Worm (Caenorhabditis elegans) whole organism, L4 larva: ENCODE measurements around the gene F07E5.13.
"Not testable (repeated sequence)": the region's sequence is repeated elsewhere in the genome, so short reads cannot be mapped to it uniquely, and the experiment has no call there.

Experiments
- D1046.2 ChIP-seq: fragments of 200-800 bp; sonication (Bioruptor generic); IDR thresholded peaks from 2 replicates; pipeline ENCODE4 v1.3.6; 2022; ENCODE audit warnings: missing genetic modification characterization, missing compliant biosample characterization
- dpl-1 ChIP-seq: fragments of 150-350 bp; optimal IDR thresholded peaks from 2 replicates; lab custom pipeline; 2014; ENCODE audit warnings: missing biosample characterization, missing genetic modification reagents, missing genetic modification characterization
- jun-1 ChIP-seq: fragments of 150-350 bp; optimal IDR thresholded peaks from 2 replicates; lab custom pipeline; 2014; ENCODE audit warnings: missing biosample characterization, missing genetic modification reagents, missing genetic modification characterization
- lin-15B ChIP-seq: fragments of 150-350 bp; sonication (generic microtip); optimal IDR thresholded peaks from 3 replicates; lab custom pipeline; 2014; ENCODE audit warnings: missing biosample characterization, missing genetic modification characterization
- lin-38 ChIP-seq: fragments of 200-800 bp; sonication (Bioruptor generic); IDR thresholded peaks from 2 replicates; pipeline ENCODE4 v1.3.6; 2022; ENCODE audit warnings: missing genetic modification reagents, missing genetic modification characterization, missing compliant biosample characterization
- lin-39 ChIP-seq: fragments of 150-350 bp; optimal IDR thresholded peaks from 2 replicates; lab custom pipeline; 2014; ENCODE audit warnings: missing biosample characterization, missing genetic modification reagents, missing genetic modification characterization
- nhr-10 ChIP-seq: fragments of 150-350 bp; optimal IDR thresholded peaks from 2 replicates; lab custom pipeline; 2014; ENCODE audit warnings: missing biosample characterization, missing genetic modification characterization
- nhr-28 ChIP-seq: fragments of 150-350 bp; optimal IDR thresholded peaks from 2 replicates; lab custom pipeline; 2014; ENCODE audit warnings: missing biosample characterization, missing genetic modification characterization
- nhr-76 ChIP-seq: fragments of 150-350 bp; optimal IDR thresholded peaks from 2 replicates; lab custom pipeline; 2014; ENCODE audit warnings: missing biosample characterization, missing genetic modification characterization
- pha-4 ChIP-seq, 2 experiments: fragments of 150-350 bp in 1 of 2; fragments of 200-800 bp in 1 of 2; sonication (Bioruptor generic) in 1 of 2; IDR thresholded peaks in 1 of 2; optimal IDR thresholded peaks in 1 of 2; 2 replicates each; pipeline versions ENCODE4 v1.3.6 to Lab custom; 2014 to 2022; ENCODE audit warnings: missing genetic modification characterization in 2 of 2, missing genetic modification reagents in 2 of 2, missing biosample characterization in 1 of 2, missing compliant biosample characterization in 1 of 2

DNA sequence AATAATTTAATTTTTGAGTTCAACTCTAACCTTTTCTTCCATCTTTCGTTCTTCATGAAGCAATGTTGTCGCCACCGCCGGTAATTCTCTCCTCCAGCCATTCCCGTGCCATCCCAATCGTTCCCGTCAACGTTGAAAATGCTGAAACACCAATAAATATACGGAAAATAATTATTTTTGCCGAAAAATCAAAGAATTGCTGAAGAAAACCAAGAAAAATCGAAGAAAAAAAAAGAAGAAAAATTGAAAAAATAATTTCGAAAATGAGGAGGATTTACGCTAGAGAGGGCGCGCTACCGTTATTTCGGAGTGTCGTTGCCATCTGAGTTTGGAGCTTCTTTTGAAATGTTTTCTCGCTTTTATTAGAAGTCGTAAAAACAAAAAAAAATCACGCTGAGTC is 40.4 kb downstream of the F07E5.13 start, which contains the start of gene cya-2:
- not testable (repeated sequence) for TF ChIP-seq D1046.2 (GFP tag; lab: Robert Waterston, UW); nhr-28 (tag; lab: Kevin White, UChicago); jun-1 (tag; lab: Kevin White, UChicago); lin-38 (GFP tag; lab: Robert Waterston, UW); nhr-10 (tag; lab: Kevin White, UChicago); pha-4 (GFP tag; IDR thresholded peaks at IDR 0.05; lab: Robert Waterston, UW); pha-4 (tag; optimal IDR thresholded peaks at IDR 0.05; lab: Kevin White, UChicago); dpl-1 (GFP tag; lab: Kevin White, UChicago); lin-39; nhr-76 (tag; lab: Kevin White, UChicago); lin-15B (tag; lab: Kevin White, UChicago)
